Worm (Caenorhabditis elegans) whole organism, L4 larva: ENCODE results near the gene ttr-17.
"Not testable (repeated sequence)": the region's sequence is repeated elsewhere in the genome, so short reads cannot be mapped to it uniquely, and the experiment has no call there.

ENCODE experiments used
- F26F4.8 ChIP-seq: fragments of 200-800 bp; sonication (Bioruptor generic); conservative IDR thresholded peaks from 2 replicates; pipeline ENCODE4 v1.3.6; 2022; ENCODE audit warnings: missing genetic modification characterization, missing compliant biosample characterization
- Y5F2A.4 ChIP-seq: fragments of 200-800 bp; sonication (Bioruptor generic); optimal IDR thresholded peaks from 2 replicates; lab custom pipeline; 2018; ENCODE audit warnings: mild to moderate bottlenecking, missing genetic modification characterization, missing compliant biosample characterization
- Y75B8A.6 ChIP-seq: fragments of 200-800 bp; sonication (Bioruptor generic); IDR thresholded peaks from 2 replicates; pipeline ENCODE4 v1.3.6; 2022; ENCODE audit warnings: missing genetic modification reagents, missing genetic modification characterization, missing compliant biosample characterization
- ceh-28 ChIP-seq: fragments of 150-350 bp; optimal IDR thresholded peaks from 2 replicates; lab custom pipeline; 2014; ENCODE audit warnings: missing biosample characterization, missing genetic modification reagents, missing genetic modification characterization
- egl-27 ChIP-seq: sonication (generic microtip); optimal IDR thresholded peaks from 3 replicates; lab custom pipeline; 2017; ENCODE audit warnings: missing biosample characterization, missing genetic modification reagents, missing genetic modification characterization
- mdl-1 ChIP-seq, 2 experiments: fragments of 150-350 bp in 1 of 2; sonication (generic microtip) in 1 of 2; optimal IDR thresholded peaks; 2 replicates each; lab custom pipeline; 2014 to 2017; ENCODE audit warnings: missing biosample characterization in 2 of 2, missing genetic modification characterization in 2 of 2

DNA sequence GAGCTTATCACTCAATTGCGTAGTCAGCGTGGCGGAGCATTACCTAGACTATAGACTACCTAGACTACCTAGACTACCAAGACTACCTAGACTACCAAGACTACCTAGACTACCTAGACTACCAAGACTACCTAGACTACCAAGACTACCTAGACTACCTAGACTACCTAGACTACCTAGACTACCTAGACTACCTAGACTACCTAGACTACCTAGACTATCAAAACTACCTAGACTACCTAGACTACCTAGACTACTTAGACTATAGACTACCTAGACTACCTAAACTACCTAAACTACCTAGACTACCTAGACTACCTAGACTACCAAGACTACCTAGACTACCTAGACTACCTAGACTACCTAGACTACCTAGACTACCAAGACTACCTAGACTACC is 4.1 kb upstream of the ttr-17 start:
- TF ChIP-seq F26F4.8 (GFP tag; lab: Robert Waterston, UW); mdl-1 (tag; optimal IDR thresholded peaks at IDR 0.05; lab: Kevin White, UChicago); Y75B8A.6 (GFP tag; lab: Robert Waterston, UW); Y5F2A.4 (GFP tag; lab: Kevin White, UChicago); ceh-28 (tag; lab: Kevin White, UChicago); egl-27 (tag; lab: Kevin White, UChicago): not testable (repeated sequence)
